Fruit fly (Drosophila melanogaster) whole organism, prepupa: Measurements from ENCODE around the gene CG15891.

Source experiments
- Blimp-1 ChIP-seq: fragments of 200-800 bp; sonication (Bioruptor generic); optimal IDR thresholded peaks from 3 replicates; lab custom pipeline; 2017; ENCODE audit warnings: missing biosample characterization, missing genetic modification characterization, mild to moderate bottlenecking, moderate library complexity, missing genetic modification reagents
- CG11762 ChIP-seq: fragments of 200-800 bp; sonication (Bioruptor generic); optimal IDR thresholded peaks from 3 replicates; lab custom pipeline; 2016; ENCODE audit warnings: missing biosample characterization, missing genetic modification characterization; ENCODE audit not compliant: insufficient read depth
- CG1621 ChIP-seq: fragments of 200-800 bp; sonication (Bioruptor generic); optimal IDR thresholded peaks from 3 replicates; lab custom pipeline; 2018; ENCODE audit warnings: missing biosample characterization, mild to moderate bottlenecking, missing genetic modification characterization
- CG3032 ChIP-seq: fragments of 200-800 bp; optimal IDR thresholded peaks from 2 replicates; lab custom pipeline; 2019; ENCODE audit warnings: missing biosample characterization, mild to moderate bottlenecking, missing genetic modification characterization, moderate library complexity
- CG34406 ChIP-seq: fragments of 200-800 bp; sonication (Bioruptor generic); optimal IDR thresholded peaks from 3 replicates; lab custom pipeline; 2016; ENCODE audit warnings: missing biosample characterization, missing genetic modification characterization
- CG4318 ChIP-seq: fragments of 200-800 bp; sonication (Bioruptor generic); optimal IDR thresholded peaks from 3 replicates; lab custom pipeline; 2017; ENCODE audit warnings: missing biosample characterization, mild to moderate bottlenecking, missing genetic modification characterization
- CG6792 ChIP-seq: fragments of 200-800 bp; sonication (Bioruptor generic); optimal IDR thresholded peaks from 3 replicates; lab custom pipeline; 2016; ENCODE audit warnings: missing biosample characterization, missing genetic modification characterization
- CG6854 ChIP-seq: fragments of 200-800 bp; sonication (Bioruptor generic); optimal IDR thresholded peaks from 2 replicates; lab custom pipeline; 2017; ENCODE audit warnings: missing biosample characterization, mild to moderate bottlenecking, missing genetic modification characterization
- CG8319 ChIP-seq: fragments of 200-800 bp; sonication (Bioruptor generic); optimal IDR thresholded peaks from 3 replicates; lab custom pipeline; 2016; ENCODE audit warnings: missing biosample characterization, missing genetic modification characterization
- CG9139 ChIP-seq: fragments of 200-800 bp; sonication (Bioruptor generic); optimal IDR thresholded peaks from 3 replicates; lab custom pipeline; 2017; ENCODE audit warnings: missing biosample characterization, mild to moderate bottlenecking, missing genetic modification characterization
- Eip93F ChIP-seq: fragments of 200-800 bp; sonication (Bioruptor generic); optimal IDR thresholded peaks from 2 replicates; lab custom pipeline; 2016; ENCODE audit warnings: missing biosample characterization, mild to moderate bottlenecking, missing genetic modification characterization
- Hr38 ChIP-seq: sonication (Bioruptor generic); optimal IDR thresholded peaks from 2 replicates; lab custom pipeline; 2016; ENCODE audit warnings: missing biosample characterization, missing genetic modification characterization
- Sox102F ChIP-seq: fragments of 200-800 bp; sonication (Bioruptor generic); optimal IDR thresholded peaks from 2 replicates; lab custom pipeline; 2016; ENCODE audit warnings: missing biosample characterization, mild to moderate bottlenecking, missing genetic modification characterization
- acj6 ChIP-seq: fragments of 200-800 bp; sonication (Bioruptor generic); optimal IDR thresholded peaks from 3 replicates; lab custom pipeline; 2016; ENCODE audit warnings: missing biosample characterization, missing genetic modification characterization

dm6 chrX:6332988-6333719, 38.0 kb upstream of the CG15891 start:
- TF ChIP-seq CG3032 (tag; lab: Kevin White, UChicago), result no peak
- no peak for TF ChIP-seq CG6854
- no peak for TF ChIP-seq Hr38
- TF ChIP-seq CG9139 (GFP tag; lab: Kevin White, UChicago), result no peak
- no peak for TF ChIP-seq Eip93F (GFP tag; lab: Kevin White, UChicago)
- peak; percentile 20 for TF ChIP-seq CG11762
- peak; percentile 14 for TF ChIP-seq acj6 (GFP tag; lab: Kevin White, UChicago)
- TF ChIP-seq Blimp-1, result no peak
- no peak for TF ChIP-seq CG1621 (tag; lab: Kevin White, UChicago)
- TF ChIP-seq CG8319 (GFP tag; lab: Kevin White, UChicago), result peak; percentile 9
- TF ChIP-seq CG4318 (GFP tag; lab: Kevin White, UChicago), result peak; percentile 14
- peak; percentile 11 for TF ChIP-seq CG6792 (GFP tag; lab: Kevin White, UChicago)
- peak; percentile 23 for TF ChIP-seq Sox102F (GFP tag; lab: Kevin White, UChicago)
- TF ChIP-seq CG34406, result peak; percentile 2
